Worm (Caenorhabditis elegans) whole organism, L2 larva: ENCODE measurements around the gene F55G11.7.

ENCODE experiments used
- aly-2 ChIP-seq: fragments of 150-350 bp; optimal IDR thresholded peaks from 2 replicates; lab custom pipeline; 2014; ENCODE audit warnings: missing biosample characterization, missing genetic modification characterization
- ceh-16 ChIP-seq: fragments of 150-350 bp; optimal IDR thresholded peaks from 2 replicates; lab custom pipeline; 2014; ENCODE audit warnings: missing biosample characterization, missing genetic modification characterization
- nhr-25 ChIP-seq: fragments of 150-350 bp; sonication (generic microtip); optimal IDR thresholded peaks from 3 replicates; lab custom pipeline; 2014; ENCODE audit warnings: missing biosample characterization, missing genetic modification characterization
- nhr-77 ChIP-seq: fragments of 150-350 bp; optimal IDR thresholded peaks from 2 replicates; lab custom pipeline; 2014; ENCODE audit warnings: missing biosample characterization, missing genetic modification characterization
- unc-39 ChIP-seq: fragments of 150-350 bp; optimal IDR thresholded peaks from 2 replicates; lab custom pipeline; 2014; ENCODE audit warnings: missing biosample characterization, missing genetic modification characterization
- ztf-11 ChIP-seq: sonication (generic microtip); optimal IDR thresholded peaks from 2 replicates; lab custom pipeline; 2017; ENCODE audit warnings: missing biosample characterization, missing genetic modification characterization
- ztf-4 ChIP-seq: fragments of 150-350 bp; optimal IDR thresholded peaks from 2 replicates; lab custom pipeline; 2014; ENCODE audit warnings: missing biosample characterization, missing genetic modification characterization

ce11 chrIV:12962564-12962963 lies 2.3 kb downstream of the F55G11.7 start, which contains the start of gene F55G11.8:
- no peak for TF ChIP-seq ztf-11
- no peak for TF ChIP-seq nhr-25 (tag; lab: Kevin White, UChicago)
- no peak for TF ChIP-seq nhr-77 (tag; lab: Kevin White, UChicago)
- no peak for TF ChIP-seq unc-39 (tag; lab: Kevin White, UChicago)
- TF ChIP-seq ztf-4 (tag; lab: Kevin White, UChicago): no peak
- no peak for TF ChIP-seq ceh-16
- no peak for TF ChIP-seq aly-2
